Fruit fly (Drosophila melanogaster) ovary, adult (tissue): Measurements from ENCODE around the gene emc.

Source experiments
- CG17801 ChIP-seq: fragments of 200-800 bp; optimal IDR thresholded peaks from 2 replicates; lab custom pipeline; 2019; ENCODE audit warnings: missing biosample characterization, mild to moderate bottlenecking, missing genetic modification characterization, moderate library complexity; ENCODE audit not compliant: partially characterized antibody

The emc gene

dm6 chr3L:781702-782314 lies 32.6 kb downstream of the emc start:
- no peak for TF ChIP-seq CG17801 (GFP tag; lab: Kevin White, UChicago)

- no peak for TF ChIP-seq CG17801 (GFP tag; lab: Kevin White, UChicago)
These were observed 33.3 kb downstream of the emc start for dm6 chr3L:782521-782920.

dm6 chr3L:782937-783336 lies 33.7 kb downstream of the emc start:
- no peak for TF ChIP-seq CG17801 (GFP tag; lab: Kevin White, UChicago)

- TF ChIP-seq CG17801 (GFP tag; lab: Kevin White, UChicago) = peak; percentile 20
These were observed 35.1 kb downstream of the emc start for dm6 chr3L:784111-784960.

dm6 chr3L:785726-786351 lies 36.6 kb downstream of the emc start:
- TF ChIP-seq CG17801 (GFP tag; lab: Kevin White, UChicago) = no peak

- TF ChIP-seq CG17801 (GFP tag; lab: Kevin White, UChicago) = no peak
These were observed 37.6 kb downstream of the emc start for dm6 chr3L:786835-787234.

dm6 chr3L:787635-788034 lies 38.4 kb downstream of the emc start:
- no peak for TF ChIP-seq CG17801 (GFP tag; lab: Kevin White, UChicago)

dm6 chr3L:788961-789360 lies 39.8 kb downstream of the emc start:
- TF ChIP-seq CG17801 (GFP tag; lab: Kevin White, UChicago) = no peak

- no peak for TF ChIP-seq CG17801 (GFP tag; lab: Kevin White, UChicago)
These were observed 42.2 kb downstream of the emc start for dm6 chr3L:791251-791991.

- TF ChIP-seq CG17801 (GFP tag; lab: Kevin White, UChicago) = no peak
These were observed 44.6 kb downstream of the emc start for dm6 chr3L:793733-794320.

dm6 chr3L:794462-794861 lies 45.3 kb downstream of the emc start:
- TF ChIP-seq CG17801 (GFP tag; lab: Kevin White, UChicago) = no peak

- TF ChIP-seq CG17801 (GFP tag; lab: Kevin White, UChicago) = no peak
These were observed 45.8 kb downstream of the emc start for dm6 chr3L:795001-795400.

dm6 chr3L:796926-797802 lies 48.0 kb downstream of the emc start:
- no peak for TF ChIP-seq CG17801 (GFP tag; lab: Kevin White, UChicago)
